Fruit fly (Drosophila melanogaster): ENCODE measurements around the gene Plap.

DNA sequence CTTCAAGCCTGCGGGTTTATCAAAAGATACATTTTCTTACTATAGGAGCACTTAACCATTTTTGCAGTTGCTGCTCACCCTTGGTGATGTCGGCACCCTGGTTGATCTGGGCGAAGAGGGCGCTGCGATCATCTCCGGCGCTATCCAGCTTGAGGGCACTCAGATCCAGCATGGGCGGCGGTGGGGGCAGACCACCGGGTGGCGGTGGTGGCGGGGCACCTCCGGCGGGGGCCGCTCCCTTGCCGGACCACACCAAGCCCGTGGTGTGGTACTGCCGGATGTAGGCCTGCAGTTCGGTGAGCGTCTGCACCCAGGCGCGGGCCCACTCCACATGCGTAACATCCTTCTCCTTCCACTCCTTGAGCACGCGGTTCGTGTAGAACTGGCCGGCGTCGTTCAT lies 17.5 kb downstream of the Plap start:
- TF ChIP-seq usp (GFP tag; optimal IDR thresholded peaks at IDR 0.05) (no peak), CG8478 (optimal IDR thresholded peaks at IDR 0.05) (no peak)
